Worm (Caenorhabditis elegans) whole organism, L4 larva: Measurements from ENCODE around the gene srh-200.

Experiments
- F10B5.3 ChIP-seq: sonication (generic microtip); optimal IDR thresholded peaks from 2 replicates; lab custom pipeline; 2016; ENCODE audit warnings: mild to moderate bottlenecking, missing genetic modification characterization, missing compliant biosample characterization
- F49E8.2 ChIP-seq: sonication (generic microtip); optimal IDR thresholded peaks from 2 replicates; lab custom pipeline; 2016; ENCODE audit warnings: missing compliant biosample characterization, mild to moderate bottlenecking, missing genetic modification characterization, borderline replicate concordance
- T20F7.1 ChIP-seq: fragments of 200-800 bp; sonication (Bioruptor generic); optimal IDR thresholded peaks from 2 replicates; lab custom pipeline; 2018; ENCODE audit warnings: mild to moderate bottlenecking, missing genetic modification characterization, missing compliant biosample characterization
- Y5F2A.4 ChIP-seq: fragments of 200-800 bp; sonication (Bioruptor generic); optimal IDR thresholded peaks from 2 replicates; lab custom pipeline; 2018; ENCODE audit warnings: mild to moderate bottlenecking, missing genetic modification characterization, missing compliant biosample characterization
- Y75B8A.6 ChIP-seq: fragments of 200-800 bp; sonication (Bioruptor generic); IDR thresholded peaks from 2 replicates; pipeline ENCODE4 v1.3.6; 2022; ENCODE audit warnings: missing genetic modification reagents, missing genetic modification characterization, missing compliant biosample characterization
- ZK337.2 ChIP-seq: fragments of 200-800 bp; sonication (Bioruptor generic); IDR thresholded peaks from 2 replicates; pipeline ENCODE4 v1.3.6; 2022; ENCODE audit warnings: missing genetic modification reagents, missing genetic modification characterization, missing compliant biosample characterization
- aha-1 ChIP-seq: fragments of 150-350 bp; peaks from one replicate; lab custom pipeline; 2014; ENCODE audit warnings: missing biosample characterization, missing genetic modification characterization
- aly-2 ChIP-seq: sonication (generic microtip); optimal IDR thresholded peaks from 2 replicates; lab custom pipeline; 2018; ENCODE audit warnings: missing biosample characterization, missing genetic modification characterization
- ceh-32 ChIP-seq: sonication (generic microtip); optimal IDR thresholded peaks from 2 replicates; lab custom pipeline; 2016; ENCODE audit warnings: mild to moderate bottlenecking, missing genetic modification characterization, missing compliant biosample characterization; ENCODE audit not compliant: poor library complexity
- ctbp-1 ChIP-seq: fragments of 200-800 bp; sonication (Bioruptor generic); IDR thresholded peaks from 2 replicates; pipeline ENCODE4 v1.3.6; 2022; ENCODE audit warnings: missing genetic modification reagents, missing genetic modification characterization, missing compliant biosample characterization
- hmg-1.1 ChIP-seq: fragments of 200-800 bp; sonication (Bioruptor generic); IDR thresholded peaks from 2 replicates; pipeline ENCODE4 v1.3.6; 2022; ENCODE audit warnings: missing genetic modification reagents, missing genetic modification characterization, missing compliant biosample characterization
- lin-1 ChIP-seq: fragments of 200-800 bp; sonication (Bioruptor generic); IDR thresholded peaks from 2 replicates; pipeline ENCODE4 v1.3.6; 2022; ENCODE audit warnings: missing genetic modification reagents, missing genetic modification characterization, missing compliant biosample characterization
- lin-13 ChIP-seq: fragments of 150-350 bp; optimal IDR thresholded peaks from 2 replicates; lab custom pipeline; 2014; ENCODE audit warnings: missing biosample characterization, missing genetic modification reagents, missing genetic modification characterization
- lin-15B ChIP-seq: fragments of 150-350 bp; sonication (generic microtip); optimal IDR thresholded peaks from 3 replicates; lab custom pipeline; 2014; ENCODE audit warnings: missing biosample characterization, missing genetic modification characterization
- lin-38 ChIP-seq: fragments of 200-800 bp; sonication (Bioruptor generic); IDR thresholded peaks from 2 replicates; pipeline ENCODE4 v1.3.6; 2022; ENCODE audit warnings: missing genetic modification reagents, missing genetic modification characterization, missing compliant biosample characterization
- lsy-2 ChIP-seq, 2 experiments: fragments of 150-350 bp in 1 of 2; sonication (generic microtip) in 1 of 2; optimal IDR thresholded peaks; 2 replicates each; lab custom pipeline; 2014 to 2017; ENCODE audit warnings: missing biosample characterization in 2 of 2, missing genetic modification characterization in 2 of 2
- madf-5 ChIP-seq, 2 experiments: fragments of 200-800 bp; sonication (Bioruptor generic); IDR thresholded peaks; 2 replicates each; pipeline ENCODE4 v1.3.6; 2022; ENCODE audit warnings: missing compliant biosample characterization in 2 of 2, missing genetic modification characterization in 2 of 2
- mdl-1 ChIP-seq, 2 experiments: fragments of 150-350 bp in 1 of 2; sonication (generic microtip) in 1 of 2; optimal IDR thresholded peaks; 2 replicates each; lab custom pipeline; 2014 to 2017; ENCODE audit warnings: missing biosample characterization in 2 of 2, missing genetic modification characterization in 2 of 2
- mxl-3 ChIP-seq: fragments of 200-800 bp; sonication (Bioruptor generic); optimal IDR thresholded peaks from 2 replicates; lab custom pipeline; 2018; ENCODE audit warnings: mild to moderate bottlenecking, missing genetic modification characterization, missing compliant biosample characterization
- nhr-11 ChIP-seq: fragments of 150-350 bp; optimal IDR thresholded peaks from 2 replicates; lab custom pipeline; 2014; ENCODE audit warnings: missing biosample characterization, missing genetic modification characterization
- nhr-237 ChIP-seq: sonication (generic microtip); optimal IDR thresholded peaks from 2 replicates; lab custom pipeline; 2017; ENCODE audit warnings: missing biosample characterization, missing genetic modification characterization
- nhr-48 ChIP-seq: sonication (generic microtip); optimal IDR thresholded peaks from 2 replicates; lab custom pipeline; 2016; ENCODE audit warnings: mild to moderate bottlenecking, missing genetic modification characterization, missing compliant biosample characterization
- pha-4 ChIP-seq, 2 experiments: fragments of 150-350 bp in 1 of 2; fragments of 200-800 bp in 1 of 2; sonication (Bioruptor generic) in 1 of 2; IDR thresholded peaks in 1 of 2; optimal IDR thresholded peaks in 1 of 2; 2 replicates each; pipeline versions ENCODE4 v1.3.6 to Lab custom; 2014 to 2022; ENCODE audit warnings: missing genetic modification characterization in 2 of 2, missing genetic modification reagents in 2 of 2, missing biosample characterization in 1 of 2, missing compliant biosample characterization in 1 of 2
- saeg-2 ChIP-seq: fragments of 200-800 bp; sonication (Bioruptor generic); IDR thresholded peaks from 2 replicates; pipeline ENCODE4 v1.3.6; 2022; ENCODE audit warnings: missing genetic modification reagents, missing genetic modification characterization, missing compliant biosample characterization
- set-16 ChIP-seq: fragments of 200-800 bp; sonication (Bioruptor generic); IDR thresholded peaks from 2 replicates; pipeline ENCODE4 v1.3.6; 2022; ENCODE audit warnings: missing genetic modification reagents, missing genetic modification characterization, missing compliant biosample characterization
- spr-1 ChIP-seq: sonication (generic microtip); optimal IDR thresholded peaks from 2 replicates; lab custom pipeline; 2016; ENCODE audit warnings: mild to moderate bottlenecking, missing genetic modification characterization, missing compliant biosample characterization
- spr-3 ChIP-seq: fragments of 200-800 bp; sonication (Bioruptor generic); optimal IDR thresholded peaks from 2 replicates; lab custom pipeline; 2018; ENCODE audit warnings: mild to moderate bottlenecking, missing genetic modification characterization, missing compliant biosample characterization
- zfp-2 ChIP-seq: sonication (generic microtip); optimal IDR thresholded peaks from 2 replicates; lab custom pipeline; 2016; ENCODE audit warnings: mild to moderate bottlenecking, missing genetic modification characterization, missing compliant biosample characterization
- zfp-3 ChIP-seq: fragments of 200-800 bp; sonication (Bioruptor generic); conservative IDR thresholded peaks from 2 replicates; pipeline ENCODE4 v1.3.6; 2022; ENCODE audit warnings: missing genetic modification reagents, missing genetic modification characterization, missing compliant biosample characterization
- ztf-7 ChIP-seq: fragments of 150-350 bp; optimal IDR thresholded peaks from 2 replicates; lab custom pipeline; 2014; ENCODE audit warnings: missing biosample characterization, missing genetic modification characterization

srh-200 gene

DNA sequence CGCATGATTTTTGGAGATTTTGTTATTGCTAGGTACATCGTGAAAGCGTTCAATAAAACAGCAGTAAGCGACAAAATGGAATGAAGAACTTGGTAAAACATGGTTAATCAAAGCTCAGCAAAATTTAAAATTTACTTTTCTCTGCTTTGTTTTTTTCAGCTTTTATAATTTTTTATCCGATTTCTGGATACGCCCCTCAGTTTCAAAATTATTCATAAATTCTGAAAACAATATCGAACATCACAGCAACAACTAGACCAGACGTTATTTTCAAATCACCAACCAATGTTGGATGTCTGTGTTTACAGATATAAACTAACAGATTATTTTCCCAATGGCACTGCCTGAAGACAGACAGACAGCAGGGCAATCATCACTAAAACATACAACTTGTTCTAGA is 18.8 kb downstream of the srh-200 start, which contains the start of gene srd-31:
Gene srd-31, minus strand, starts transcription at position 101 of the 400 bp plus-strand sequence.
- TF ChIP-seq ZK337.2 (GFP tag; lab: Robert Waterston, UW) = no peak
- TF ChIP-seq mxl-3 (GFP tag; lab: Kevin White, UChicago) = no peak
- TF ChIP-seq spr-1 (tag; lab: Kevin White, UChicago) = no peak
- TF ChIP-seq aly-2 = no peak
- no peak for TF ChIP-seq lin-13 (GFP tag; lab: Kevin White, UChicago)
- no peak for TF ChIP-seq lin-15B (tag; lab: Kevin White, UChicago)
- TF ChIP-seq set-16 (GFP tag; lab: Robert Waterston, UW) = no peak
- TF ChIP-seq nhr-48 (tag; lab: Kevin White, UChicago) = no peak
- TF ChIP-seq hmg-1.1 (GFP tag; lab: Robert Waterston, UW) = no peak
- no peak for TF ChIP-seq ztf-7
- TF ChIP-seq mdl-1 (tag; optimal IDR thresholded peaks at IDR 0.05; lab: Kevin White, UChicago) = no peak
- TF ChIP-seq lin-38 (GFP tag; lab: Robert Waterston, UW) = no peak
- no peak for TF ChIP-seq T20F7.1 (GFP tag; lab: Kevin White, UChicago)

DNA sequence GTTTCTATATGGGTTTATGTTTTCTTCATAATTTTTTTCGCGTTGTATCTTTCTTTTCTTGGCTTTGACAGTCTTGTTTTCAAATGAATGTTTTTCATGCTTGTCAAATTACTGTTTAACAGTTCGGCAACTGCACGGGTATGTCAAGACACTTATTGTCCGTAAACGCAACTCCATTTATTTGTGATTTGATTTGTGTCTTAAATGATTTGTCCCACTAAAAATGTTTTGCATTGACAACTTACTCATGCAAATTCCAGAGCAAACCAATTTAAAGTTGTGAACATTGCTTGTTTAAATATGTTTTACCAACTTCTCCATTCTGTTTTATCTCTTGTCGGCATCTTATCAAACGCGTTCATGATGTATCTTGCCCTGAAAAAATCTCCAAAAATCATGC is 21.7 kb downstream of the srh-200 start, which contains the start of gene srd-25:
Gene srd-25, plus strand, starts transcription at position 301 of the 400 bp plus-strand sequence.
- TF ChIP-seq ceh-32 (tag; lab: Kevin White, UChicago) (no peak), zfp-3 (GFP tag; lab: Robert Waterston, UW) (no peak), aha-1 (tag; lab: Kevin White, UChicago) (peak; percentile 6), lin-1 (GFP tag; lab: Robert Waterston, UW) (no peak), Y5F2A.4 (GFP tag; lab: Kevin White, UChicago) (no peak), hmg-1.1 (GFP tag; lab: Robert Waterston, UW) (no peak), F10B5.3 (tag; lab: Kevin White, UChicago) (no peak), madf-5 (GFP tag; IDR thresholded peaks at IDR 0.05; lab: Robert Waterston, UW) (no peak)

DNA sequence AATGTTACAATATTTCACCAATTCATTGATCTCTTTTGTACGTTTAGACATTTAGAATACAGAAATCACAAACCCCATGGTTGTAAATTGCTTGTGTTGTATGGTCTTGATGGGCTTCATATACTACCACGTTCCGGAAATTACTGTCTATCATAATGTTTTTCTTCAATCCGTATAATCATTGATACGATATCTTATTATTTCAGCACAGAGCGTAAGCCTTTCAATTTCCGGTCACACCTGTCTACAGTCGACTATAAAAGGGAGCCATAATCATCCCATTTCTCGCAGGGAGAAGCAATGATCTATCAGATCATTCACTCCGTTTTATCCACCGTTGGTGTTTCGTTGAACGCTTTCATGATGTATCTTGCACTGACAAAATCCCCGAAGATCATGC is 24.0 kb downstream of the srh-200 start, which contains the start of gene srd-30:
Gene srd-30, plus strand, starts transcription at position 301 of the 400 bp plus-strand sequence.
- no peak for TF ChIP-seq nhr-237 (tag; lab: Kevin White, UChicago)
- TF ChIP-seq F49E8.2 = no peak
- TF ChIP-seq nhr-11 = no peak
- no peak for TF ChIP-seq ctbp-1 (GFP tag; lab: Robert Waterston, UW)
- no peak for TF ChIP-seq saeg-2 (GFP tag; lab: Robert Waterston, UW)
- no peak for TF ChIP-seq Y75B8A.6 (GFP tag; lab: Robert Waterston, UW)

DNA sequence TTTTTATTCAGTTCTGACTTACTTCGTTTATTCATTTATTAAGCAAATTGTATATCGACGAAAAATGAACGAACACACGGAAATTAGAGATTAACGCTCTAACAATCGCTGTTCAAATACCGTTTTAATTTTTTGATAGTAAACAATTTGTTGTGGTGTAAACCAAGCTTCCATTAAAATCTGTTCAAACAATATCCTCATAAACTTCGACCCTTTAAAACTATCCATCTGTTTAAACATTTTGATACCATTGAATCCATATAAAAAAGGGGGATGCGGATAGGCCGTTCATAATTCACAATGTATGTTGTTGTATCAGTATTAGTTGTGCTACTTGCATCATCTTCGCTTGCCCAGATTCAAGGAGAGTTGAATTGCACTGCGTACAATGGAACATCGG is 26.9 kb downstream of the srh-200 start, which contains the start of gene F07C4.6:
Gene F07C4.6, plus strand, starts transcription at position 301 of the 400 bp plus-strand sequence.
- no peak for TF ChIP-seq lsy-2 (tag; optimal IDR thresholded peaks at IDR 0.05; lab: Kevin White, UChicago)
- no peak for TF ChIP-seq mxl-3 (GFP tag; lab: Kevin White, UChicago)
- TF ChIP-seq zfp-2 (tag; lab: Kevin White, UChicago) = no peak
- no peak for TF ChIP-seq lin-38 (GFP tag; lab: Robert Waterston, UW)

DNA sequence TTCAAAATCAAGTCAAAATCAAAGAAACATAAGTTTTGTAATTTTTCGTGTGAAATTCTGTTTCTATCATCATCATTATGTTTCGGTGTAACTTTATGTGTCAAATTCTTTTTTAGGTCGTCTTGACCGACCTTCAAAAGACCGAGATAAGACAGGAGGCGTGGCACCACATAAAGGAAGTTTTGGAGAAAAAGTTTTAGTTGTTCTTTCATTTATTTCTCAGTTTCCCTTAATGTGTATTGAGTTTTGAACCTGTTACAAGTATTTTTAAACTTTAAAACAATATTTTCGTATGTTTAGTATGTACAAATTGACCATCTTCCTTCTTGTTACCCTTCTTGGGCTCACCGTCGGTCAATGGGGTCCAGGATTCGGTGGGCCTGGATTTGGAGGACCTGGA is 28.8 kb downstream of the srh-200 start, which contains the start of gene grsp-4:
Gene grsp-4, plus strand, starts transcription at position 301 of the 400 bp plus-strand sequence.
- TF ChIP-seq nhr-11 (no peak), spr-3 (GFP tag; lab: Kevin White, UChicago) (no peak), aha-1 (tag; lab: Kevin White, UChicago) (peak; percentile 6)

DNA sequence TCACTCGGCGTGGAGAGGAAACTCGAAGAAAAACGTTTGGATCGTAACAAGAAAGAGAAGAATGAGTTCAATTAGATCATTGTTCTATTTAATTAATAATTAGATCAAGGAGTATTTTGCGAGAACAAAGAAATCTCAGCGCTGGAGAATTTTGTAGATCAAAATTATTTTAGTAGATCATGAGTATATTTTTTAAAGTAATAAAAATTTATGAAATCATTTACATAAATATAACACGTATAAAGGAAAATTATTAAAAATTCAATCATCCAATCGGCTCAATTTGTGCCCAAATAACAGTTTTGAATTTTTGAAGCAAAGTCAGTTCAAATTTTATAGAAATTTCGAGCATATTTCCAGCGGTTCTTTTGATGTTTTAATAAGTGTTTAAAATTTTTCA is 29.3 kb downstream of the srh-200 start, which contains the start of gene C50E3.13:
Gene C50E3.13, minus strand, starts transcription at position 101 of the 400 bp plus-strand sequence.
- TF ChIP-seq pha-4 (GFP tag; IDR thresholded peaks at IDR 0.05; lab: Robert Waterston, UW) (no peak), pha-4 (tag; optimal IDR thresholded peaks at IDR 0.05; lab: Kevin White, UChicago) (no peak), Y5F2A.4 (GFP tag; lab: Kevin White, UChicago) (no peak)
- TF ChIP-seq, all 104 proteins: peak for 0
